Fruit fly (Drosophila melanogaster): ENCODE data around the gene CG11050.

DNA sequence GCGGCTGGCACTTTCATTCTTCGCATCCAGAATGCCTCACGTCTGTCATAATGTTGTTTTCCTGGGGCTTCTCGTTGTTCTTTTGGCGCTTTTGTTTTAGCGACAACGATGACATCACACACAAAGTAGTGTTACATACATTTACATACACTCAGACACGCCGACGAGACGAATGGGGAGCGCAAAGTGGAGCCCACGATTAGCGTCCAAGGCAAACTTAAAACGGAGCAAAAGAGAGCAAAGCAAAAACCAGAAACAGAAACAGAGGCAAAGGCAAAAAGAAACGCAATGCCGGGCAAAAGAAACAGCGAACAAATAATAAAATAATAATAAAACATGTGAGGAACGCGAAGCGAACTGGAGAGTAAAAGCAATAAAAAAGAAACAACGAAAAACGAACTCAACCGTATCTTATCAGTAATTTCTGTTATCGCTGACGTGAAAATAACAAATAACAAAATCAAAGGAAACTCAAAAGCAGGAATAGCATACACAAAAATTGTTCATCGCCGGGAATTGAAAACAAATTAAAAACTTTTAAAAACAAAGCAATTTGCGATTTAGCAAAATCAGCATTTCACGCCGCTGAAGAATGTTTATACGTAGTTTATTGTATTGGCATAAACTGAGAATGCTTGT, 33.7 kb downstream of the CG11050 start:
- no peak for TF ChIP-seq da (GFP tag; optimal IDR thresholded peaks at IDR 0.05)
- TF ChIP-seq CG7786 (GFP tag; optimal IDR thresholded peaks at IDR 0.05), result no peak
- no peak for TF ChIP-seq CkIIα-i1 (GFP tag; IDR thresholded peaks at IDR 0.05)
- no peak for TF ChIP-seq CG2120 (GFP tag; optimal IDR thresholded peaks at IDR 0.05)
- TF ChIP-seq nerfin-1 (tag; optimal IDR thresholded peaks at IDR 0.05), result no peak
- no peak for TF ChIP-seq gro (GFP tag; optimal IDR thresholded peaks at IDR 0.05)
- no peak for TF ChIP-seq Dfd (GFP tag; optimal IDR thresholded peaks at IDR 0.05)
- no peak for TF ChIP-seq Dip2 (GFP tag; IDR thresholded peaks at IDR 0.05)
- TF ChIP-seq Nf-YC (tag; optimal IDR thresholded peaks at IDR 0.05), result no peak
- TF ChIP-seq Jarid2 (GFP tag; optimal IDR thresholded peaks at IDR 0.05), result no peak
- TF ChIP-seq CG12391 (tag; optimal IDR thresholded peaks at IDR 0.05), result no peak
- peak; percentile 60; the same call in 1 of the 2 replicates for TF ChIP-seq vvl (GFP tag; IDR thresholded peaks at IDR 0.05)
- no peak for TF ChIP-seq pho (GFP tag; optimal IDR thresholded peaks at IDR 0.05)
- TF ChIP-seq rib (GFP tag; IDR thresholded peaks at IDR 0.05), result no peak

All from whole organism, embryonic.